Worm (Caenorhabditis elegans) whole organism, L1 larva: Measurements from ENCODE around the gene srh-173.

Source experiments
- fkh-8 ChIP-seq: sonication (generic microtip); optimal IDR thresholded peaks from 2 replicates; lab custom pipeline; 2016; ENCODE audit warnings: mild to moderate bottlenecking, missing genetic modification characterization, missing compliant biosample characterization
- skn-1 ChIP-seq: fragments of 150-350 bp; optimal IDR thresholded peaks from 2 replicates; lab custom pipeline; 2014; ENCODE audit warnings: missing biosample characterization, missing genetic modification characterization
- snpc-4 ChIP-seq: fragments of 150-350 bp; optimal IDR thresholded peaks from 2 replicates; lab custom pipeline; 2014; ENCODE audit warnings: missing biosample characterization, missing genetic modification characterization
- unc-130 ChIP-seq: fragments of 150-350 bp; optimal IDR thresholded peaks from 2 replicates; lab custom pipeline; 2017; ENCODE audit warnings: missing biosample characterization, missing genetic modification characterization, inconsistent platforms

- TF ChIP-seq unc-130 (no peak), snpc-4 (tag; lab: Kevin White, UChicago) (no peak), skn-1 (tag; lab: Kevin White, UChicago) (no peak), fkh-8 (no peak)
These were observed 18.6 kb upstream of the srh-173 start for ce11 chrV:19954491-19954890.
